Fruit fly (Drosophila melanogaster) whole organism, wandering third instar larva: Measurements from ENCODE around the gene RhoGAP15B.

Experiments
- CG32264 ChIP-seq: fragments of 200-800 bp; sonication (Bioruptor generic); optimal IDR thresholded peaks from 2 replicates; lab custom pipeline; 2016; ENCODE audit warnings: missing biosample characterization, missing genetic modification characterization
- Dfd ChIP-seq: fragments of >200 bp; optimal IDR thresholded peaks from 2 replicates; lab custom pipeline; 2017; ENCODE audit warnings: missing biosample characterization, missing genetic modification characterization
- Hr78 ChIP-seq: fragments of >200 bp; optimal IDR thresholded peaks from 2 replicates; lab custom pipeline; 2017; ENCODE audit warnings: missing biosample characterization, missing genetic modification characterization
- N ChIP-seq: fragments of >200 bp; optimal IDR thresholded peaks from 2 replicates; lab custom pipeline; 2018; ENCODE audit warnings: missing biosample characterization, missing external identifiers, missing genetic modification characterization
- dmrt93B ChIP-seq: fragments of 200-800 bp; sonication (Bioruptor generic); optimal IDR thresholded peaks from 2 replicates; lab custom pipeline; 2018; ENCODE audit warnings: missing biosample characterization, mild to moderate bottlenecking, missing genetic modification characterization

DNA sequence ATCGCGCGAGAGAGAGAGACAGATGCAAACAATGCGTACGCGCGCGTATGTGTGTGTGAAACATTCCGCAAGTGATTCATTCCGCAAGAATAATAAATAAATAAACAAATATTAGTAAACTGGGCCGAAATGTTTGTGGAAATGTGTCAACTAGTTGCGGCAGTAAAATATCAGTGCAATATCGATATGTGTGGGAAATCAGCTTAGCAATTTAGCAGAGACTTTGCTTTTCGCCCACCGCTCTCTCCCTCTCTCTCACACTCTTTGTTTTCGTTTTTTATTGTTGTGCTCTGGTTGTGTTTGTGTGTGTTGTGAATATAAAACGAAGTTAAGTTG lies 393 bp downstream of the RhoGAP15B start:
- TF ChIP-seq dmrt93B (GFP tag; lab: Kevin White, UChicago) (no peak), N (GFP tag; lab: Kevin White, UChicago) (no peak), CG32264 (GFP tag; lab: Kevin White, UChicago) (no peak), Dfd (GFP tag; lab: Kevin White, UChicago) (no peak), Hr78 (GFP tag; lab: Kevin White, UChicago) (no peak)
